Fruit fly (Drosophila melanogaster) whole organism, embryonic: Measurements from ENCODE around the gene Rrp45.

Experiments used
- Atf-2 ChIP-seq: fragments of 200-800 bp; sonication (Bioruptor generic); optimal IDR thresholded peaks from 2 replicates; lab custom pipeline; 2016; ENCODE audit warnings: missing biosample characterization, missing genetic modification characterization
- Bgb ChIP-seq: fragments of 200-800 bp; sonication (Bioruptor generic); IDR thresholded peaks from 2 replicates; pipeline ENCODE4 v1.3.6; 2022; ENCODE audit warnings: missing biosample characterization, missing genetic modification characterization; ENCODE audit not compliant: partially characterized antibody
- BtbVII ChIP-seq: fragments of 200-800 bp; sonication (Bioruptor generic); optimal IDR thresholded peaks from 3 replicates; lab custom pipeline; 2017; ENCODE audit warnings: missing biosample characterization, mild to moderate bottlenecking, missing genetic modification characterization
- Bteb2 ChIP-seq: fragments of 200-800 bp; sonication (Bioruptor generic); optimal IDR thresholded peaks from 2 replicates; lab custom pipeline; 2016; ENCODE audit warnings: missing biosample characterization, missing genetic modification characterization
- CG12769 ChIP-seq: fragments of 200-800 bp; sonication (Bioruptor generic); optimal IDR thresholded peaks from 2 replicates; lab custom pipeline; 2019; ENCODE audit warnings: missing biosample characterization, mild to moderate bottlenecking, missing genetic modification characterization, moderate library complexity
- CG1602 ChIP-seq: fragments of 200-800 bp; sonication (Bioruptor generic); optimal IDR thresholded peaks from 3 replicates; lab custom pipeline; 2016; ENCODE audit warnings: missing biosample characterization, missing genetic modification characterization
- CG16815 ChIP-seq: fragments of 200-800 bp; sonication (Bioruptor generic); optimal IDR thresholded peaks from 3 replicates; lab custom pipeline; 2017; ENCODE audit warnings: missing biosample characterization, mild to moderate bottlenecking, missing genetic modification characterization
- CG17328 ChIP-seq: fragments of 200-800 bp; sonication (Bioruptor generic); IDR thresholded peaks from 2 replicates; pipeline ENCODE4 v1.3.6; 2022; ENCODE audit warnings: missing biosample characterization, missing genetic modification characterization
- CG1832 ChIP-seq: fragments of 200-800 bp; sonication (Bioruptor generic); optimal IDR thresholded peaks from 2 replicates; lab custom pipeline; 2017; ENCODE audit warnings: missing biosample characterization, mild to moderate bottlenecking, missing genetic modification characterization, inconsistent platforms
- CG18476 ChIP-seq: fragments of 200-800 bp; sonication (Bioruptor generic); optimal IDR thresholded peaks from 2 replicates; lab custom pipeline; 2016; ENCODE audit warnings: missing biosample characterization, mild to moderate bottlenecking, missing genetic modification characterization
- CG18619 ChIP-seq: fragments of 200-800 bp; sonication (Bioruptor generic); optimal IDR thresholded peaks from 3 replicates; lab custom pipeline; 2017; ENCODE audit warnings: missing biosample characterization, mild to moderate bottlenecking, missing genetic modification characterization
- CG2129 ChIP-seq: fragments of 200-800 bp; sonication (Bioruptor generic); IDR thresholded peaks from 2 replicates; pipeline ENCODE4 v1.3.6; 2022; ENCODE audit warnings: missing biosample characterization, missing genetic modification characterization; ENCODE audit not compliant: partially characterized antibody
- CG2199 ChIP-seq: fragments of 200-800 bp; sonication (Bioruptor generic); IDR thresholded peaks from 3 replicates; pipeline ENCODE4 v1.3.6; 2022; ENCODE audit warnings: missing biosample characterization, missing genetic modification characterization
- CG4282 ChIP-seq: fragments of 200-800 bp; sonication (Bioruptor generic); optimal IDR thresholded peaks from 2 replicates; lab custom pipeline; 2016; ENCODE audit warnings: missing biosample characterization, missing genetic modification characterization
- CG7963 ChIP-seq: fragments of 200-800 bp; sonication (Bioruptor generic); IDR thresholded peaks from 3 replicates; pipeline ENCODE4 v1.3.6; 2022; ENCODE audit warnings: missing biosample characterization, missing genetic modification characterization; ENCODE audit not compliant: partially characterized antibody
- Eip74EF ChIP-seq, 2 experiments: fragments of 200-800 bp in 1 of 2; fragments of >200 bp in 1 of 2; sonication (Bioruptor generic) in 1 of 2; optimal IDR thresholded peaks; 2 replicates each; lab custom pipeline; 2017 to 2019; ENCODE audit warnings: missing biosample characterization in 2 of 2, missing genetic modification characterization in 2 of 2, mild to moderate bottlenecking in 1 of 2, moderate library complexity in 1 of 2
- Ets97D ChIP-seq: fragments of 200-800 bp; sonication (Bioruptor generic); optimal IDR thresholded peaks from 3 replicates; lab custom pipeline; 2016; ENCODE audit warnings: missing biosample characterization, missing genetic modification characterization
- Fer3 ChIP-seq: fragments of 200-800 bp; sonication (Bioruptor generic); optimal IDR thresholded peaks from 2 replicates; lab custom pipeline; 2018; ENCODE audit warnings: missing biosample characterization, mild to moderate bottlenecking, missing genetic modification characterization, moderate library complexity
- Hmr ChIP-seq: fragments of 200-800 bp; sonication (Bioruptor generic); optimal IDR thresholded peaks from 3 replicates; lab custom pipeline; 2017; ENCODE audit warnings: mild to moderate bottlenecking, missing biosample characterization, missing genetic modification reagents, missing genetic modification characterization
- Hr39 ChIP-seq: fragments of >200 bp; optimal IDR thresholded peaks from 2 replicates; lab custom pipeline; 2017
- Hsf ChIP-seq: fragments of 200-800 bp; sonication (Bioruptor generic); optimal IDR thresholded peaks from 3 replicates; lab custom pipeline; 2016; ENCODE audit warnings: missing biosample characterization, missing genetic modification characterization
- MTF-1 ChIP-seq: fragments of 200-800 bp; sonication (Bioruptor generic); optimal IDR thresholded peaks from 2 replicates; lab custom pipeline; 2018; ENCODE audit warnings: missing biosample characterization, mild to moderate bottlenecking, missing genetic modification characterization, borderline replicate concordance
- NC2β ChIP-seq: fragments of 200-800 bp; sonication (Bioruptor generic); optimal IDR thresholded peaks from 2 replicates; lab custom pipeline; 2016; ENCODE audit warnings: missing biosample characterization, missing genetic modification characterization
- Oli ChIP-seq: fragments of 200-800 bp; sonication (Bioruptor generic); optimal IDR thresholded peaks from 2 replicates; lab custom pipeline; 2018; ENCODE audit warnings: missing biosample characterization, mild to moderate bottlenecking, missing genetic modification characterization, moderate library complexity
- Opbp ChIP-seq: fragments of 200-800 bp; sonication (Bioruptor generic); IDR thresholded peaks from 3 replicates; pipeline ENCODE4 v1.3.6; 2022; ENCODE audit warnings: missing biosample characterization, missing genetic modification characterization; ENCODE audit not compliant: partially characterized antibody
- Optix ChIP-seq: fragments of 200-800 bp; sonication (Bioruptor generic); IDR thresholded peaks from 3 replicates; pipeline ENCODE4 v1.3.6; 2022; ENCODE audit warnings: missing biosample characterization, missing genetic modification characterization
- Scr ChIP-seq: fragments of 200-800 bp; sonication (Bioruptor generic); IDR thresholded peaks from 2 replicates; pipeline ENCODE4 v1.3.6; 2022; ENCODE audit warnings: missing biosample characterization, missing genetic modification characterization; ENCODE audit not compliant: partially characterized antibody
- Sin3A ChIP-seq: fragments of >200 bp; optimal IDR thresholded peaks from 2 replicates; lab custom pipeline; 2018
- Six4 ChIP-seq: fragments of 200-800 bp; sonication (Bioruptor generic); optimal IDR thresholded peaks from 2 replicates; lab custom pipeline; 2016; ENCODE audit warnings: missing biosample characterization, missing genetic modification characterization
- Sox102F ChIP-seq: fragments of 200-800 bp; sonication (Bioruptor generic); optimal IDR thresholded peaks from 2 replicates; lab custom pipeline; 2018; ENCODE audit warnings: missing biosample characterization, mild to moderate bottlenecking, missing genetic modification characterization, moderate library complexity
- Sry-β ChIP-seq: fragments of 200-800 bp; sonication (Bioruptor generic); optimal IDR thresholded peaks from 2 replicates; lab custom pipeline; 2018; ENCODE audit warnings: missing biosample characterization, mild to moderate bottlenecking, missing genetic modification characterization, moderate library complexity
- Xbp1 ChIP-seq: fragments of 200-800 bp; sonication (Bioruptor generic); optimal IDR thresholded peaks from 3 replicates; lab custom pipeline; 2016; ENCODE audit warnings: missing biosample characterization, mild to moderate bottlenecking, missing genetic modification characterization
- YL-1 ChIP-seq: fragments of 200-800 bp; sonication (Bioruptor generic); optimal IDR thresholded peaks from 3 replicates; lab custom pipeline; 2017; ENCODE audit warnings: missing biosample characterization, mild to moderate bottlenecking, missing genetic modification characterization
- cato ChIP-seq: fragments of 200-800 bp; sonication (Bioruptor generic); optimal IDR thresholded peaks from 2 replicates; lab custom pipeline; 2016; ENCODE audit warnings: missing biosample characterization, missing genetic modification characterization, borderline replicate concordance
- chinmo ChIP-seq: fragments of 200-800 bp; sonication (Bioruptor generic); IDR thresholded peaks from 4 replicates; pipeline ENCODE4 v1.3.6; 2022; ENCODE audit warnings: missing biosample characterization, missing genetic modification characterization; ENCODE audit not compliant: partially characterized antibody
- en ChIP-seq: fragments of 200-800 bp; sonication (Bioruptor generic); optimal IDR thresholded peaks from 2 replicates; lab custom pipeline; 2016; ENCODE audit warnings: missing biosample characterization, missing genetic modification characterization
- ewg ChIP-seq: fragments of 200-800 bp; sonication (Bioruptor generic); optimal IDR thresholded peaks from 3 replicates; lab custom pipeline; 2017; ENCODE audit warnings: mild to moderate bottlenecking, missing biosample characterization, missing genetic modification reagents, missing genetic modification characterization
- jing ChIP-seq: fragments of 200-800 bp; sonication (Bioruptor generic); optimal IDR thresholded peaks from 2 replicates; lab custom pipeline; 2018; ENCODE audit warnings: missing biosample characterization, mild to moderate bottlenecking, missing genetic modification characterization
- lola ChIP-seq, 3 experiments: fragments of >200 bp in 2 of 3; fragments of 200-800 bp in 1 of 3; sonication (Bioruptor generic) in 1 of 3; optimal IDR thresholded peaks; 2 replicates each; lab custom pipeline; 2017 to 2019; ENCODE audit warnings: missing biosample characterization in 3 of 3, missing genetic modification characterization in 3 of 3, mild to moderate bottlenecking in 1 of 3, moderate library complexity in 1 of 3
- oc ChIP-seq: fragments of 200-800 bp; sonication (Bioruptor generic); optimal IDR thresholded peaks from 2 replicates; lab custom pipeline; 2018; ENCODE audit warnings: missing biosample characterization, mild to moderate bottlenecking, missing genetic modification characterization, moderate library complexity
- org-1 ChIP-seq: fragments of 200-800 bp; sonication (Bioruptor generic); optimal IDR thresholded peaks from 2 replicates; lab custom pipeline; 2017; ENCODE audit warnings: missing biosample characterization, missing genetic modification characterization
- pfk ChIP-seq: fragments of 200-800 bp; sonication (Bioruptor generic); optimal IDR thresholded peaks from 2 replicates; lab custom pipeline; 2018; ENCODE audit warnings: missing biosample characterization, mild to moderate bottlenecking, missing genetic modification characterization, moderate library complexity
- repo ChIP-seq: fragments of 200-800 bp; sonication (Bioruptor generic); optimal IDR thresholded peaks from 2 replicates; lab custom pipeline; 2016; ENCODE audit warnings: missing biosample characterization, missing genetic modification characterization
- tio ChIP-seq: fragments of 200-800 bp; sonication (Bioruptor generic); optimal IDR thresholded peaks from 2 replicates; lab custom pipeline; 2017; ENCODE audit warnings: missing biosample characterization, missing genetic modification characterization, inconsistent platforms
- trh ChIP-seq: fragments of 200-800 bp; sonication (Bioruptor generic); optimal IDR thresholded peaks from 2 replicates; lab custom pipeline; 2016; ENCODE audit warnings: missing biosample characterization, missing genetic modification characterization

Gene Rrp45

dm6 chrX:16787416-16787900, 3.6 kb downstream of the Rrp45 start (continued):
- TF ChIP-seq Scr (peak; percentile 66), Six4 (no peak), Sry-β (no peak), CG7963 (GFP tag; lab: Robert Waterston, UW) (0 out of 3 replicates have a peak, but pooled peaks have one; percentile 31), Fer3 (tag; lab: Kevin White, UChicago) (no peak), pfk (no peak), cato (GFP tag; lab: Kevin White, UChicago) (no peak), Sox102F (GFP tag; lab: Kevin White, UChicago) (no peak), BtbVII (no peak), Xbp1 (GFP tag; lab: Kevin White, UChicago) (no peak), CG2129 (GFP tag; lab: Robert Waterston, UW) (peak; percentile 44; the same call in 1 of the 2 replicates), org-1 (GFP tag; lab: Kevin White, UChicago) (no peak), CG16815 (GFP tag; lab: Kevin White, UChicago) (no peak), CG12769 (tag; lab: Kevin White, UChicago) (no peak), tio (no peak), CG17328 (GFP tag; lab: Robert Waterston, UW) (no peak), chinmo (GFP tag; lab: Robert Waterston, UW) (no peak), Bgb (peak; percentile 57), Eip74EF (GFP tag; optimal IDR thresholded peaks at IDR 0.05; lab: Kevin White, UChicago) (no peak), lola (GFP tag; optimal IDR thresholded peaks at IDR 0.05; lab: Kevin White, UChicago) (no peak), Optix (GFP tag; lab: Robert Waterston, UW) (no peak), trh (GFP tag; lab: Kevin White, UChicago) (no peak), CG18619 (GFP tag; lab: Kevin White, UChicago) (no peak), Atf-2 (GFP tag; lab: Kevin White, UChicago) (no peak), en (GFP tag; lab: Kevin White, UChicago) (no peak), CG18476 (GFP tag; lab: Kevin White, UChicago) (no peak), CG4282 (GFP tag; lab: Kevin White, UChicago) (no peak), repo (GFP tag; lab: Kevin White, UChicago) (no peak), MTF-1 (no peak), Hmr (GFP tag; lab: Kevin White, UChicago) (no peak), Bteb2 (GFP tag; lab: Kevin White, UChicago) (no peak), CG2199 (GFP tag; lab: Robert Waterston, UW) (no peak), Opbp (GFP tag; lab: Robert Waterston, UW) (peak; percentile 39; the same call in 1 of the 3 replicates), Hsf (no peak), Ets97D (no peak), oc (tag; lab: Kevin White, UChicago) (no peak), CG1832 (GFP tag; lab: Kevin White, UChicago) (no peak), CG1602 (GFP tag; lab: Kevin White, UChicago) (no peak), Hr39 (lab: Kevin White, UChicago) (no peak), ewg (no peak), Oli (no peak), NC2β (GFP tag; lab: Kevin White, UChicago) (no peak), YL-1 (GFP tag; lab: Kevin White, UChicago) (peak; percentile 5), jing (no peak), Sin3A (lab: Kevin White, UChicago) (peak; percentile 55)
